Worm (Caenorhabditis elegans) whole organism, L4/young adult: ENCODE measurements around the gene gly-7.

Experiments
- W03F9.2 ChIP-seq: fragments of 150-350 bp; optimal IDR thresholded peaks from 2 replicates; lab custom pipeline; 2014; ENCODE audit warnings: missing biosample characterization, missing genetic modification characterization
- dao-5 ChIP-seq: sonication (generic microtip); optimal IDR thresholded peaks from 2 replicates; lab custom pipeline; 2016; ENCODE audit warnings: missing genotype, missing genetic modification characterization, moderate library complexity, missing compliant biosample characterization
- him-1 ChIP-seq: sonication (generic microtip); optimal IDR thresholded peaks from 2 replicates; lab custom pipeline; 2016; ENCODE audit warnings: missing genotype, missing genetic modification reagents, missing genetic modification characterization, missing compliant biosample characterization

- TF ChIP-seq him-1 (no peak), W03F9.2 (no peak), dao-5 (no peak)
These were observed 27.5 kb upstream of the gly-7 start for ce11 chrV:1848590-1848989.
